Fruit fly (Drosophila melanogaster) whole organism, embryonic: ENCODE data around the gene CG44837.

Experiments used
- CG15696 ChIP-seq: fragments of 200-800 bp; sonication (Bioruptor generic); optimal IDR thresholded peaks from 2 replicates; lab custom pipeline; 2019; ENCODE audit warnings: missing biosample characterization, mild to moderate bottlenecking, missing genetic modification characterization, moderate library complexity
- CG30403 ChIP-seq: fragments of 200-800 bp; sonication (Bioruptor generic); optimal IDR thresholded peaks from 3 replicates; lab custom pipeline; 2016; ENCODE audit warnings: missing biosample characterization, missing genetic modification characterization
- Ets65A ChIP-seq: fragments of 200-800 bp; sonication (Bioruptor generic); peaks from one replicate; lab custom pipeline; 2016; ENCODE audit warnings: missing biosample characterization, missing genetic modification characterization
- HmgZ ChIP-seq: fragments of 200-800 bp; sonication (Bioruptor generic); optimal IDR thresholded peaks from 2 replicates; lab custom pipeline; 2018; ENCODE audit warnings: missing biosample characterization, mild to moderate bottlenecking, missing genetic modification characterization
- Xrp1 ChIP-seq: fragments of 200-800 bp; sonication (Bioruptor generic); IDR thresholded peaks from 2 replicates; pipeline ENCODE4 v1.3.6; 2022; ENCODE audit warnings: missing biosample characterization, missing genetic modification characterization
- dimm ChIP-seq: fragments of 200-800 bp; sonication (Bioruptor generic); IDR thresholded peaks from 2 replicates; pipeline ENCODE4 v1.3.6; 2022; ENCODE audit warnings: missing biosample characterization, missing genetic modification characterization
- h ChIP-seq: fragments of >200 bp; optimal IDR thresholded peaks from 2 replicates; lab custom pipeline; 2017
- zf30C ChIP-seq: fragments of 200-800 bp; sonication (Bioruptor generic); optimal IDR thresholded peaks from 3 replicates; lab custom pipeline; 2018; ENCODE audit warnings: missing biosample characterization, mild to moderate bottlenecking, missing genetic modification characterization

DNA sequence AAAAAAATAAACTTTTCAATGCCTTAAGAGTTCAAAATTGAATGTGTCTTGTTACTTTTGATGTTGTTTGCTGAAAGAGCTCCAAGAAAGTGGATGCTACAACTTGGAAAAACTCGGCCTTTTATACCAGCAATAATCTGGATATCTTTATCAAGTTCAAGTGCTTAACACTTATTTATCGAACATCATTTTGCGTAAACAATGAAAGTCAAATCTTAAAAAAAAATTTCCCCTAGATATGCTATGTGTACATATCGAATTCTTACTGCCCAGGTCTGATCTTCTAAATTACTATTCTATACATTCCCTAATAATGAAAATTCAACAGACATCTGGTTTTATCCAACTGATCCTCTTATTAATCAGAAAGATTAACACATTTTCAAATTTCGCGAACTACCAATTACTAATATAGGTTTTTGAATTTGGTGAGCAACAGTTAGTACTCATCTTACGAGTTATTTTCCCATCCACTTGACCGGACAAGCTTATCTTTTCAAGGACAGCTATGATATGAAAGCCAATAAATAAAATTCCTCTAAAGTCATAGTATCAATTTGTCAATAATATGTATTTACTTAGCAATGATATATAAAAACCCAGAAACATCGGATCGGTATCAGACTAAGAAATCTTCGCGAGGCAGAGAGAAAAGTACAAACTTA, 19.1 kb upstream of the CG44837 start, which contains the start of the genes CG11570 and CG43294:
- TF ChIP-seq h (no peak), HmgZ (tag; lab: Kevin White, UChicago) (no peak), dimm (no peak), Ets65A (GFP tag; lab: Kevin White, UChicago) (no peak), Xrp1 (GFP tag; lab: Robert Waterston, UW) (no peak), zf30C (GFP tag; lab: Kevin White, UChicago) (no peak), CG30403 (GFP tag; lab: Kevin White, UChicago) (no peak), CG15696 (tag; lab: Kevin White, UChicago) (no peak)
